Worm (Caenorhabditis elegans): ENCODE results near the gene C14A4.6.

- no peak for TF ChIP-seq ceh-22 (tag; optimal IDR thresholded peaks at IDR 0.05)
- TF ChIP-seq ztf-16 (tag; optimal IDR thresholded peaks at IDR 0.05): no peak
- TF ChIP-seq sox-4 (tag; optimal IDR thresholded peaks at IDR 0.05): no peak
- TF ChIP-seq nhr-11 (tag; optimal IDR thresholded peaks at IDR 0.05): no peak
- no peak for TF ChIP-seq ceh-19 (GFP tag; optimal IDR thresholded peaks at IDR 0.05)
- no peak for TF ChIP-seq dve-1 (tag; optimal IDR thresholded peaks at IDR 0.05)
- no peak for TF ChIP-seq ttx-3 (tag; optimal IDR thresholded peaks at IDR 0.05)
- TF ChIP-seq fkh-10 (GFP tag; optimal IDR thresholded peaks at IDR 0.05): no peak
- no peak for TF ChIP-seq hlh-30 (tag; optimal IDR thresholded peaks at IDR 0.05; ENCODE audit: insufficient read depth)
- no peak for TF ChIP-seq tbx-7 (tag; optimal IDR thresholded peaks at IDR 0.05)
- TF ChIP-seq unc-86 (tag; optimal IDR thresholded peaks at IDR 0.05): no peak
- no peak for TF ChIP-seq F13H6.1 (tag; optimal IDR thresholded peaks at IDR 0.05)
- no peak for TF ChIP-seq mec-3 (tag; optimal IDR thresholded peaks at IDR 0.05; ENCODE audit: borderline replicate concordance)
Observed at ce11 chrII:10582318-10582717, 12.3 kb downstream of the C14A4.6 start, which contains the start of gene mrps-22.

Data from whole organism, late embryonic.